Fruit fly (Drosophila melanogaster) whole organism, embryonic: ENCODE results near the gene Dph5.

ENCODE experiments used
- Antp ChIP-seq: fragments of 200-800 bp; sonication (Bioruptor generic); optimal IDR thresholded peaks from 3 replicates; lab custom pipeline; 2016; ENCODE audit warnings: missing biosample characterization, missing genetic modification characterization
- CG10321 ChIP-seq: fragments of 200-800 bp; sonication (Bioruptor generic); IDR thresholded peaks from 2 replicates; pipeline ENCODE4 v1.3.6; 2022; ENCODE audit warnings: missing biosample characterization, missing genetic modification characterization
- CG10979 ChIP-seq: fragments of 200-800 bp; sonication (Bioruptor generic); optimal IDR thresholded peaks from 2 replicates; lab custom pipeline; 2018; ENCODE audit warnings: missing biosample characterization, mild to moderate bottlenecking, missing genetic modification characterization, moderate library complexity
- CG11504 ChIP-seq: fragments of 200-800 bp; sonication (Bioruptor generic); optimal IDR thresholded peaks from 3 replicates; lab custom pipeline; 2019; ENCODE audit warnings: missing biosample characterization, mild to moderate bottlenecking, missing genetic modification characterization, moderate library complexity
- CG11696 ChIP-seq: fragments of 200-800 bp; sonication (Bioruptor generic); IDR thresholded peaks from 2 replicates; pipeline ENCODE4 v1.3.6; 2022; ENCODE audit warnings: missing biosample characterization, missing genetic modification characterization
- CG12071 ChIP-seq: fragments of 200-800 bp; sonication (Bioruptor generic); optimal IDR thresholded peaks from 3 replicates; lab custom pipeline; 2018; ENCODE audit warnings: missing biosample characterization, mild to moderate bottlenecking, missing genetic modification characterization
- CG13424 ChIP-seq: fragments of 200-800 bp; sonication (Bioruptor generic); optimal IDR thresholded peaks from 2 replicates; lab custom pipeline; 2019; ENCODE audit warnings: missing biosample characterization, mild to moderate bottlenecking, missing genetic modification characterization, moderate library complexity
- CG15269 ChIP-seq: fragments of 200-800 bp; sonication (Bioruptor generic); optimal IDR thresholded peaks from 2 replicates; lab custom pipeline; 2018; ENCODE audit warnings: missing biosample characterization, mild to moderate bottlenecking, missing genetic modification characterization, moderate library complexity
- CG2129 ChIP-seq: fragments of 200-800 bp; sonication (Bioruptor generic); IDR thresholded peaks from 2 replicates; pipeline ENCODE4 v1.3.6; 2022; ENCODE audit warnings: missing biosample characterization, missing genetic modification characterization; ENCODE audit not compliant: partially characterized antibody
- CG2678 ChIP-seq: fragments of 200-800 bp; sonication (Bioruptor generic); optimal IDR thresholded peaks from 3 replicates; lab custom pipeline; 2019; ENCODE audit warnings: missing biosample characterization, mild to moderate bottlenecking, missing genetic modification characterization, moderate library complexity
- CG2889 ChIP-seq: fragments of 200-800 bp; sonication (Bioruptor generic); IDR thresholded peaks from 3 replicates; pipeline ENCODE4 v1.3.6; 2022; ENCODE audit warnings: missing biosample characterization, missing genetic modification characterization
- CG3726 ChIP-seq: fragments of 200-800 bp; sonication (Bioruptor generic); IDR thresholded peaks from 3 replicates; pipeline ENCODE4, ENCODE4 v1.3.6; 2022; ENCODE audit warnings: missing biosample characterization, missing genetic modification characterization
- CG43689 ChIP-seq: fragments of 200-800 bp; sonication (Bioruptor generic); IDR thresholded peaks from 2 replicates; pipeline ENCODE4 v1.3.6; 2022; ENCODE audit warnings: missing biosample characterization, missing genetic modification characterization
- CG4730 ChIP-seq: fragments of 200-800 bp; sonication (Bioruptor generic); IDR thresholded peaks from 2 replicates; pipeline ENCODE4 v1.3.6; 2022; ENCODE audit warnings: missing biosample characterization, missing genetic modification characterization
- CG5180 ChIP-seq: fragments of 200-800 bp; sonication (Bioruptor generic); optimal IDR thresholded peaks from 3 replicates; lab custom pipeline; 2017; ENCODE audit warnings: missing biosample characterization, missing genetic modification characterization, mild to moderate bottlenecking, moderate library complexity, missing genetic modification reagents
- CG6689 ChIP-seq: fragments of 200-800 bp; sonication (Bioruptor generic); IDR thresholded peaks from 2 replicates; pipeline ENCODE4 v1.3.6; 2022; ENCODE audit warnings: missing biosample characterization, missing genetic modification characterization
- CG7271 ChIP-seq: fragments of 200-800 bp; sonication (Bioruptor generic); optimal IDR thresholded peaks from 2 replicates; lab custom pipeline; 2018; ENCODE audit warnings: missing biosample characterization, mild to moderate bottlenecking, missing genetic modification characterization, moderate library complexity
- CG7357 ChIP-seq: fragments of 200-800 bp; sonication (Bioruptor generic); IDR thresholded peaks from 3 replicates; pipeline ENCODE4 v1.3.6; 2022; ENCODE audit warnings: missing biosample characterization, missing genetic modification characterization
- CG7745 ChIP-seq: fragments of 200-800 bp; sonication (Bioruptor generic); optimal IDR thresholded peaks from 2 replicates; lab custom pipeline; 2018; ENCODE audit warnings: missing biosample characterization, mild to moderate bottlenecking, missing genetic modification characterization, moderate library complexity
- CG9817 ChIP-seq: fragments of 200-800 bp; sonication (Bioruptor generic); optimal IDR thresholded peaks from 2 replicates; lab custom pipeline; 2018; ENCODE audit warnings: missing biosample characterization, mild to moderate bottlenecking, missing genetic modification characterization, moderate library complexity
- CoRest ChIP-seq: fragments of 200-800 bp; sonication (Bioruptor generic); optimal IDR thresholded peaks from 3 replicates; lab custom pipeline; 2018; ENCODE audit warnings: missing biosample characterization, mild to moderate bottlenecking, missing genetic modification characterization, moderate library complexity
- Dbx ChIP-seq: fragments of 200-800 bp; sonication (Bioruptor generic); IDR thresholded peaks from 3 replicates; pipeline ENCODE4 v1.3.6; 2022; ENCODE audit warnings: missing biosample characterization, missing genetic modification characterization
- Doc2 ChIP-seq: fragments of 200-800 bp; sonication (Bioruptor generic); IDR thresholded peaks from 2 replicates; pipeline ENCODE4 v1.3.6; 2022; ENCODE audit warnings: missing biosample characterization, missing genetic modification characterization
- Fer3 ChIP-seq: fragments of 200-800 bp; sonication (Bioruptor generic); optimal IDR thresholded peaks from 2 replicates; lab custom pipeline; 2018; ENCODE audit warnings: missing biosample characterization, mild to moderate bottlenecking, missing genetic modification characterization, moderate library complexity
- H2.0 ChIP-seq: fragments of 200-800 bp; sonication (Bioruptor generic); IDR thresholded peaks from 2 replicates; pipeline ENCODE4 v1.3.6; 2022; ENCODE audit warnings: missing biosample characterization, missing genetic modification characterization
- HHEX ChIP-seq: fragments of 200-800 bp; sonication (Bioruptor generic); optimal IDR thresholded peaks from 3 replicates; lab custom pipeline; 2017; ENCODE audit warnings: missing biosample characterization, mild to moderate bottlenecking, missing genetic modification characterization, missing genetic modification reagents
- Hsf ChIP-seq: fragments of 200-800 bp; sonication (Bioruptor generic); optimal IDR thresholded peaks from 3 replicates; lab custom pipeline; 2016; ENCODE audit warnings: missing biosample characterization, missing genetic modification characterization
- Meics ChIP-seq: fragments of 200-800 bp; sonication (Bioruptor generic); optimal IDR thresholded peaks from 2 replicates; lab custom pipeline; 2017; ENCODE audit warnings: missing biosample characterization, mild to moderate bottlenecking, missing genetic modification characterization
- Sox100B ChIP-seq: fragments of 200-800 bp; sonication (Bioruptor generic); optimal IDR thresholded peaks from 3 replicates; lab custom pipeline; 2018; ENCODE audit warnings: missing biosample characterization, mild to moderate bottlenecking, missing genetic modification characterization
- Sox102F ChIP-seq: fragments of 200-800 bp; sonication (Bioruptor generic); optimal IDR thresholded peaks from 2 replicates; lab custom pipeline; 2018; ENCODE audit warnings: missing biosample characterization, mild to moderate bottlenecking, missing genetic modification characterization, moderate library complexity
- Ssrp ChIP-seq: fragments of 200-800 bp; sonication (Bioruptor generic); optimal IDR thresholded peaks from 2 replicates; lab custom pipeline; 2018; ENCODE audit warnings: missing biosample characterization, mild to moderate bottlenecking, missing genetic modification characterization, moderate library complexity
- Xrp1 ChIP-seq: fragments of 200-800 bp; sonication (Bioruptor generic); IDR thresholded peaks from 2 replicates; pipeline ENCODE4 v1.3.6; 2022; ENCODE audit warnings: missing biosample characterization, missing genetic modification characterization
- YL-1 ChIP-seq: fragments of 200-800 bp; sonication (Bioruptor generic); optimal IDR thresholded peaks from 3 replicates; lab custom pipeline; 2017; ENCODE audit warnings: missing biosample characterization, mild to moderate bottlenecking, missing genetic modification characterization
- amos ChIP-seq: fragments of 200-800 bp; sonication (Bioruptor generic); IDR thresholded peaks from 2 replicates; pipeline ENCODE4 v1.3.6; 2022; ENCODE audit warnings: missing biosample characterization, missing genetic modification characterization; ENCODE audit not compliant: partially characterized antibody
- dmrt99B ChIP-seq: fragments of 200-800 bp; sonication (Bioruptor generic); optimal IDR thresholded peaks from 2 replicates; lab custom pipeline; 2018; ENCODE audit warnings: missing biosample characterization, mild to moderate bottlenecking, missing genetic modification characterization, moderate library complexity
- eve ChIP-seq, 2 experiments: fragments of >200 bp; optimal IDR thresholded peaks; 2 replicates each; lab custom pipeline; 2017; ENCODE audit warnings: missing biosample characterization in 2 of 2, missing genetic modification characterization in 2 of 2
- fd96Cb ChIP-seq: fragments of 200-800 bp; sonication (Bioruptor generic); optimal IDR thresholded peaks from 2 replicates; lab custom pipeline; 2018; ENCODE audit warnings: missing biosample characterization, mild to moderate bottlenecking, missing genetic modification characterization, moderate library complexity
- gem ChIP-seq: fragments of 200-800 bp; sonication (Bioruptor generic); optimal IDR thresholded peaks from 2 replicates; lab custom pipeline; 2019; ENCODE audit warnings: missing biosample characterization, mild to moderate bottlenecking, missing genetic modification characterization, moderate library complexity
- grau ChIP-seq: fragments of 200-800 bp; optimal IDR thresholded peaks from 3 replicates; lab custom pipeline; 2019; ENCODE audit warnings: missing biosample characterization, mild to moderate bottlenecking, missing genetic modification characterization, moderate library complexity
- klu ChIP-seq: fragments of 200-800 bp; sonication (Bioruptor generic); IDR thresholded peaks from 2 replicates; pipeline ENCODE4 v1.3.6; 2022; ENCODE audit warnings: missing biosample characterization, missing genetic modification characterization
- lmd ChIP-seq: fragments of 200-800 bp; sonication (Bioruptor generic); IDR thresholded peaks from 2 replicates; pipeline ENCODE4 v1.3.6; 2022; ENCODE audit warnings: missing biosample characterization, missing genetic modification characterization
- nom ChIP-seq: fragments of 200-800 bp; sonication (Bioruptor generic); optimal IDR thresholded peaks from 2 replicates; lab custom pipeline; 2017; ENCODE audit warnings: missing biosample characterization, missing genetic modification characterization, mild to moderate bottlenecking, moderate library complexity, missing genetic modification reagents
- oc ChIP-seq: fragments of 200-800 bp; sonication (Bioruptor generic); optimal IDR thresholded peaks from 2 replicates; lab custom pipeline; 2018; ENCODE audit warnings: missing biosample characterization, mild to moderate bottlenecking, missing genetic modification characterization, moderate library complexity
- phol ChIP-seq: fragments of 200-800 bp; sonication (Bioruptor generic); optimal IDR thresholded peaks from 3 replicates; lab custom pipeline; 2018; ENCODE audit warnings: missing biosample characterization, mild to moderate bottlenecking, missing genetic modification characterization, moderate library complexity
- slbo ChIP-seq: fragments of 200-800 bp; sonication (Bioruptor generic); IDR thresholded peaks from 2 replicates; pipeline ENCODE4 v1.3.6; 2022; ENCODE audit warnings: missing biosample characterization, missing genetic modification characterization
- vvl ChIP-seq: fragments of 200-800 bp; sonication (Bioruptor generic); IDR thresholded peaks from 2 replicates; pipeline ENCODE4 v1.3.6; 2022; ENCODE audit warnings: missing biosample characterization, missing genetic modification characterization
- zen2 ChIP-seq: fragments of 200-800 bp; sonication (Bioruptor generic); IDR thresholded peaks from 3 replicates; pipeline ENCODE4 v1.3.6; 2022; ENCODE audit warnings: missing biosample characterization, missing genetic modification characterization; ENCODE audit not compliant: partially characterized antibody

Dph5 gene

dm6 chr3R:22536504-22537423, 46.3 kb downstream of the Dph5 start (continued):
- TF ChIP-seq CG13424 (tag; lab: Kevin White, UChicago) (peak; percentile 48), oc (peak; percentile 23), CG7745 (no peak), Sox102F (GFP tag; lab: Kevin White, UChicago) (peak; percentile 67), CG10979 (tag; lab: Kevin White, UChicago) (peak; percentile 44), Dbx (GFP tag; lab: Robert Waterston, UW) (no peak), CG12071 (GFP tag; lab: Kevin White, UChicago) (peak; percentile 11), CG15269 (tag; lab: Kevin White, UChicago) (peak; percentile 79), eve (GFP tag; optimal IDR thresholded peaks at IDR 0.05; lab: Kevin White, UChicago) (no peak), CG7357 (no peak), Antp (no peak), H2.0 (0 out of 2 replicates have a peak, but pooled peaks have one; percentile 9), CG7271 (tag; lab: Kevin White, UChicago) (no peak), CG10321 (GFP tag; lab: Robert Waterston, UW) (no peak), klu (GFP tag; lab: Robert Waterston, UW) (no peak), gem (tag; lab: Kevin White, UChicago) (peak; percentile 74), CG2129 (GFP tag; lab: Robert Waterston, UW) (no peak), CG2678 (peak; percentile 61), lmd (GFP tag; lab: Robert Waterston, UW) (peak; percentile 39; the same call in 1 of the 2 replicates), Xrp1 (GFP tag; lab: Robert Waterston, UW) (peak; percentile 46; the same call in 1 of the 2 replicates), HHEX (GFP tag; lab: Kevin White, UChicago) (peak; percentile 22), phol (tag; lab: Kevin White, UChicago) (peak; percentile 54), CG9817 (tag; lab: Kevin White, UChicago) (peak; percentile 19), slbo (GFP tag; lab: Robert Waterston, UW) (peak; percentile 47; the same call in 1 of the 2 replicates), CG11696 (GFP tag; lab: Robert Waterston, UW) (0 out of 2 replicates have a peak, but pooled peaks have one; percentile 13), CG6689 (peak; percentile 67), zen2 (GFP tag; lab: Robert Waterston, UW) (no peak), Hsf (peak; percentile 10), grau (tag; lab: Kevin White, UChicago) (peak; percentile 54), Doc2 (GFP tag; lab: Robert Waterston, UW) (no peak), CG11504 (tag; lab: Kevin White, UChicago) (peak; percentile 74), Fer3 (tag; lab: Kevin White, UChicago) (peak; percentile 37), vvl (GFP tag; lab: Robert Waterston, UW) (peak; percentile 64), CG43689 (0 out of 2 replicates have a peak, but pooled peaks have one; percentile 22), CG2889 (GFP tag; lab: Robert Waterston, UW) (0 out of 3 replicates have a peak, but pooled peaks have one; percentile 30), dmrt99B (tag; lab: Kevin White, UChicago) (peak; percentile 79), CoRest (tag; lab: Kevin White, UChicago) (peak; percentile 51), CG3726 (GFP tag; lab: Robert Waterston, UW) (0 out of 3 replicates have a peak, but pooled peaks have one; percentile 31), CG5180 (GFP tag; lab: Kevin White, UChicago) (peak; percentile 27), fd96Cb (tag; lab: Kevin White, UChicago) (peak; percentile 20), amos (GFP tag; lab: Robert Waterston, UW) (no peak), Sox100B (GFP tag; lab: Kevin White, UChicago) (peak; percentile 5), Ssrp (tag; lab: Kevin White, UChicago) (peak; percentile 23), YL-1 (no peak), CG4730 (GFP tag; lab: Robert Waterston, UW) (no peak; the same call in 1 of the 2 replicates), Meics (GFP tag; lab: Kevin White, UChicago) (peak; percentile 27), nom (GFP tag; lab: Kevin White, UChicago) (peak; percentile 31)
